2 worm cellular contexts compared by ENCODE assay signal in genomic region chrIII:7838907-7839642, ce11.
TF ChIP-seq lines count a peak whose summit lies in the region.

TSS of gene ceh-23 (plus strand) at chrIII:7839592.

TF ChIP-seq in whole organism, L1 larva, 84 proteins besides CTCF, POLR2A, EP300 and RAD21:
- TF ChIP-seq tlp-1 (tag; optimal IDR thresholded peaks at IDR 0.05; lab: Kevin White, UChicago): no peak
- no peak for TF ChIP-seq skn-1 (tag; optimal IDR thresholded peaks at IDR 0.05; lab: Kevin White, UChicago)
- TF ChIP-seq nhr-71 (tag; optimal IDR thresholded peaks at IDR 0.05; lab: Kevin White, UChicago): peak; percentile 38
- TF ChIP-seq Y116A8C.19 (tag; optimal IDR thresholded peaks at IDR 0.05; lab: Kevin White, UChicago; ENCODE audit: borderline replicate concordance): no peak
- no peak for TF ChIP-seq ztf-11 (tag; optimal IDR thresholded peaks at IDR 0.05; lab: Kevin White, UChicago)
- TF ChIP-seq pax-3 (tag; optimal IDR thresholded peaks at IDR 0.05; lab: Kevin White, UChicago): peak; percentile 76
- no peak for TF ChIP-seq snpc-4 (tag; optimal IDR thresholded peaks at IDR 0.05; lab: Kevin White, UChicago)
- TF ChIP-seq irx-1 (tag; optimal IDR thresholded peaks at IDR 0.05; lab: Kevin White, UChicago): no peak
- TF ChIP-seq nhr-237 (tag; optimal IDR thresholded peaks at IDR 0.05; lab: Kevin White, UChicago): no peak
- TF ChIP-seq blmp-1 (tag; optimal IDR thresholded peaks at IDR 0.05; lab: Kevin White, UChicago): no peak
- peak; percentile 29 for TF ChIP-seq nhr-11 (tag; optimal IDR thresholded peaks at IDR 0.05; lab: Kevin White, UChicago)
- TF ChIP-seq fkh-4 (tag; optimal IDR thresholded peaks at IDR 0.05; lab: Kevin White, UChicago; ENCODE audit: borderline replicate concordance): no peak
- no peak for TF ChIP-seq pqm-1 (tag; optimal IDR thresholded peaks at IDR 0.05; lab: Kevin White, UChicago)
- TF ChIP-seq mab-9 (GFP tag; IDR thresholded peaks at IDR 0.05; lab: Robert Waterston, UW): no peak
- no peak for TF ChIP-seq elt-2 (tag; optimal IDR thresholded peaks at IDR 0.05; lab: Kevin White, UChicago)
- TF ChIP-seq nhr-20 (tag; optimal IDR thresholded peaks at IDR 0.05; lab: Kevin White, UChicago): peak; percentile 16
- TF ChIP-seq fos-1 (tag; optimal IDR thresholded peaks at IDR 0.05; lab: Kevin White, UChicago): no peak
- TF ChIP-seq vab-15 (tag; optimal IDR thresholded peaks at IDR 0.05; lab: Kevin White, UChicago): no peak
- no peak for TF ChIP-seq snu-23 (GFP tag; optimal IDR thresholded peaks at IDR 0.05; lab: Kevin White, UChicago)
- no peak for TF ChIP-seq ceh-90 (tag; optimal IDR thresholded peaks at IDR 0.05; lab: Kevin White, UChicago)
- no peak for TF ChIP-seq nhr-28 (tag; optimal IDR thresholded peaks at IDR 0.05; lab: Kevin White, UChicago)
- peak; percentile 61 for TF ChIP-seq fkh-8 (tag; optimal IDR thresholded peaks at IDR 0.05; lab: Kevin White, UChicago)
- no peak for TF ChIP-seq isw-1 (GFP tag; IDR thresholded peaks at IDR 0.05; lab: Robert Waterston, UW)
- TF ChIP-seq egl-27 (tag; optimal IDR thresholded peaks at IDR 0.05; lab: Kevin White, UChicago): no peak
- TF ChIP-seq sptf-1 (tag; optimal IDR thresholded peaks at IDR 0.05; lab: Kevin White, UChicago): no peak
- no peak for TF ChIP-seq tbx-2 (tag; optimal IDR thresholded peaks at IDR 0.05; lab: Kevin White, UChicago)
- TF ChIP-seq lin-15B (tag; optimal IDR thresholded peaks at IDR 0.05; lab: Kevin White, UChicago): no peak
- peak; percentile 57 for TF ChIP-seq nhr-47 (tag; optimal IDR thresholded peaks at IDR 0.05; lab: Kevin White, UChicago)
- no peak for TF ChIP-seq lin-35 (GFP tag; optimal IDR thresholded peaks at IDR 0.05; lab: Kevin White, UChicago)
- no peak for TF ChIP-seq nhr-85 (tag; lab: Kevin White, UChicago)
- no peak for TF ChIP-seq zag-1 (tag; optimal IDR thresholded peaks at IDR 0.05; lab: Kevin White, UChicago)
- no peak for TF ChIP-seq C34B4.2 (tag; optimal IDR thresholded peaks at IDR 0.05; lab: Kevin White, UChicago)
- TF ChIP-seq ceh-8 (GFP tag; optimal IDR thresholded peaks at IDR 0.05; lab: Kevin White, UChicago): peak; percentile 43
- TF ChIP-seq ces-1 (GFP tag; optimal IDR thresholded peaks at IDR 0.05; lab: Kevin White, UChicago): no peak
- TF ChIP-seq nhr-12 (tag; optimal IDR thresholded peaks at IDR 0.05; lab: Kevin White, UChicago): no peak
- no peak for TF ChIP-seq fkh-10 (GFP tag; optimal IDR thresholded peaks at IDR 0.05; lab: Kevin White, UChicago)
- TF ChIP-seq sup-37 (GFP tag; optimal IDR thresholded peaks at IDR 0.05; lab: Kevin White, UChicago): no peak
- TF ChIP-seq dsc-1 (tag; optimal IDR thresholded peaks at IDR 0.05; lab: Kevin White, UChicago): peak; percentile 96
- no peak for TF ChIP-seq mef-2 (tag; optimal IDR thresholded peaks at IDR 0.05; lab: Kevin White, UChicago)
- peak in 1 of 2 experiments; percentile 2 for TF ChIP-seq lsy-2 (tag; optimal IDR thresholded peaks at IDR 0.05; lab: Kevin White, UChicago)
- peak; percentile 38 for TF ChIP-seq egl-13 (tag; optimal IDR thresholded peaks at IDR 0.05; lab: Kevin White, UChicago)
- TF ChIP-seq aly-2 (tag; optimal IDR thresholded peaks at IDR 0.05; lab: Kevin White, UChicago): no peak
- no peak for TF ChIP-seq hlh-17 (GFP tag; optimal IDR thresholded peaks at IDR 0.05; lab: Kevin White, UChicago; ENCODE audit: borderline replicate concordance)
- TF ChIP-seq lir-3 (tag; optimal IDR thresholded peaks at IDR 0.05; lab: Kevin White, UChicago; ENCODE audit: poor library complexity): no peak
- TF ChIP-seq sox-4 (tag; optimal IDR thresholded peaks at IDR 0.05; lab: Kevin White, UChicago): peak; percentile 14
- no peak for TF ChIP-seq xbp-1 (tag; optimal IDR thresholded peaks at IDR 0.05; lab: Kevin White, UChicago)
TF ChIP-seq in whole organism, L1 larva: peak in this region for 11.

TF ChIP-seq in whole organism, L2 larva, 48 proteins besides CTCF, POLR2A, EP300 and RAD21:
- no peak for TF ChIP-seq unc-62 (GFP tag; optimal IDR thresholded peaks at IDR 0.05; lab: Kevin White, UChicago)
- TF ChIP-seq sma-9 (GFP tag; optimal IDR thresholded peaks at IDR 0.05; lab: Kevin White, UChicago): peak; percentile 1
- TF ChIP-seq sma-9 (tag; optimal IDR thresholded peaks at IDR 0.05; lab: Kevin White, UChicago): no peak
TF ChIP-seq in whole organism, L2 larva: peak in this region for 1.

Comparison
In these comparisons a context has a peak if more than half of its experiments do, and no peak if none do; other contexts are left out.
1. Of the 22 proteins assayed by ChIP-seq in both whole organism, L1 larva and whole organism, L2 larva: peak only in whole organism, L1 larva: nhr-11; only in whole organism, L2 larva: none; in both: none; in neither: 20; mixed calls (peak in some experiments, not most) for 1.